Fruit fly (Drosophila melanogaster): ENCODE data around the gene CG13728.

The CG13728 gene

DNA sequence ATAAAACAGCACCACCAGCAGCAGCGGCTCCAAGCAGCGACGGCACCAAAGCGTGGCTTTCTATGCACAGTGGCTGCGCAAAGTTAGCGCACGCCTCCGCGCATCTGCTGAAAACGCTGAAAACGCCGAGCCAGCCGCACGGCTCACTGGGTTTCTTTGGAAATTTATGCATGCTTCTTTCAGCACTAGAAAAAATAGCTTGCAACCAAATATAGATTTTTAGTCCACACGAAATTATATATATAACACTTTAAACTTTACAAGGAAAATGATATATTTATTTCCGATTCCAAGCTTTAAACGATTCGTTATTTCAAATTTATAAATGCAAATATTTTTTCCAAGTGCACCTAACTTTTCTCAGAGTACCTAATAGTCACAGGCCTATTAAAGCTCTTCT lies 22.1 kb upstream of the CG13728 start (continued):
- TF ChIP-seq CG2678 (tag; optimal IDR thresholded peaks at IDR 0.05), result peak; percentile 65
- TF ChIP-seq CG32532 (GFP tag; IDR thresholded peaks at IDR 0.05), result 0 out of 2 replicates have a peak, but pooled peaks have one; percentile 32
- 0 out of 3 replicates have a peak, but pooled peaks have one; percentile 11 for TF ChIP-seq CG34422 (GFP tag; IDR thresholded peaks at IDR 0.05)
- TF ChIP-seq stc (GFP tag; IDR thresholded peaks at IDR 0.05), result no peak
- no peak for TF ChIP-seq Usf (GFP tag; optimal IDR thresholded peaks at IDR 0.05)
- TF ChIP-seq Spps (tag; optimal IDR thresholded peaks at IDR 0.05), result no peak
- no peak for TF ChIP-seq Adf1 (GFP tag; IDR thresholded peaks at IDR 0.05)
- TF ChIP-seq run (tag; optimal IDR thresholded peaks at IDR 0.05), result no peak
- peak; percentile 17 for TF ChIP-seq Fer1 (GFP tag; optimal IDR thresholded peaks at IDR 0.05)
- peak; percentile 20; the same call in 1 of the 2 replicates for TF ChIP-seq chm (GFP tag; IDR thresholded peaks at IDR 0.05)
- TF ChIP-seq CG17359 (tag; optimal IDR thresholded peaks at IDR 0.05), result peak; percentile 36
- TF ChIP-seq al (GFP tag; IDR thresholded peaks at IDR 0.05), result peak; percentile 23; the same call in 1 of the 2 replicates
- peak; percentile 67 for TF ChIP-seq Blimp-1 (GFP tag; optimal IDR thresholded peaks at IDR 0.05)
- TF ChIP-seq gsb-n (tag; optimal IDR thresholded peaks at IDR 0.05), result peak; percentile 37
- no peak for TF ChIP-seq CG1832 (GFP tag; optimal IDR thresholded peaks at IDR 0.05)
- TF ChIP-seq CG2116 (GFP tag; optimal IDR thresholded peaks at IDR 0.05), result no peak
- TF ChIP-seq tgo (GFP tag; IDR thresholded peaks at IDR 0.05), result no peak
- TF ChIP-seq grau (tag; optimal IDR thresholded peaks at IDR 0.05), result peak; percentile 54
- no peak for TF ChIP-seq CG6683 (GFP tag; optimal IDR thresholded peaks at IDR 0.05)
- peak; percentile 27 for TF ChIP-seq Hsf (GFP tag; optimal IDR thresholded peaks at IDR 0.05)
- TF ChIP-seq z (GFP tag; IDR thresholded peaks at IDR 0.05), result no peak
- peak in 1 of 2 experiments; percentile 81 for TF ChIP-seq bsh (GFP tag; optimal IDR thresholded peaks at IDR 0.05)
- TF ChIP-seq E2f1 (GFP tag; IDR thresholded peaks at IDR 0.05), result no peak
- TF ChIP-seq CG9437 (GFP tag; optimal IDR thresholded peaks at IDR 0.05), result peak; percentile 17
- no peak for TF ChIP-seq CG12942 (GFP tag; optimal IDR thresholded peaks at IDR 0.05)
- no peak for TF ChIP-seq eyg (GFP tag; optimal IDR thresholded peaks at IDR 0.05)
- TF ChIP-seq Jarid2 (GFP tag; optimal IDR thresholded peaks at IDR 0.05), result no peak
- TF ChIP-seq dimm (GFP tag; IDR thresholded peaks at IDR 0.05), result no peak
- TF ChIP-seq org-1 (GFP tag; optimal IDR thresholded peaks at IDR 0.05), result peak; percentile 22
- no peak for TF ChIP-seq Hmr (GFP tag; optimal IDR thresholded peaks at IDR 0.05)
- no peak for TF ChIP-seq cg (GFP tag; optimal IDR thresholded peaks at IDR 0.05)
- no peak for TF ChIP-seq wdn (GFP tag; IDR thresholded peaks at IDR 0.05)
- TF ChIP-seq Antp (GFP tag; optimal IDR thresholded peaks at IDR 0.05), result peak; percentile 20
- peak; percentile 7 for TF ChIP-seq cato (GFP tag; optimal IDR thresholded peaks at IDR 0.05; ENCODE audit: borderline replicate concordance)
- TF ChIP-seq tio (GFP tag; optimal IDR thresholded peaks at IDR 0.05), result peak; percentile 11
- TF ChIP-seq CG17328 (GFP tag; IDR thresholded peaks at IDR 0.05), result 0 out of 2 replicates have a peak, but pooled peaks have one; percentile 28
- peak; percentile 9 for TF ChIP-seq CG6654 (GFP tag; optimal IDR thresholded peaks at IDR 0.05)
- peak; percentile 7 for TF ChIP-seq CG4707 (GFP tag; optimal IDR thresholded peaks at IDR 0.05)
- no peak for TF ChIP-seq bowl (GFP tag; IDR thresholded peaks at IDR 0.05)
- no peak for TF ChIP-seq ab (GFP tag; optimal IDR thresholded peaks at IDR 0.05)
- peak; percentile 33 for TF ChIP-seq CG4820 (GFP tag; optimal IDR thresholded peaks at IDR 0.05)
- TF ChIP-seq CG13424 (tag; optimal IDR thresholded peaks at IDR 0.05), result peak; percentile 45
- no peak for TF ChIP-seq CG31388 (GFP tag; optimal IDR thresholded peaks at IDR 0.05)
- TF ChIP-seq CG12219 (GFP tag; optimal IDR thresholded peaks at IDR 0.05), result peak; percentile 30
- TF ChIP-seq bcd (GFP tag; optimal IDR thresholded peaks at IDR 0.05), result peak; percentile 40
- TF ChIP-seq shn (GFP tag; optimal IDR thresholded peaks at IDR 0.05), result peak; percentile 3
- peak; percentile 21 for TF ChIP-seq Six4 (GFP tag; optimal IDR thresholded peaks at IDR 0.05)
- TF ChIP-seq CG1233 (GFP tag; optimal IDR thresholded peaks at IDR 0.05), result peak; percentile 24
- TF ChIP-seq CG3163 (GFP tag; optimal IDR thresholded peaks at IDR 0.05), result no peak
- no peak for TF ChIP-seq Side (GFP tag; optimal IDR thresholded peaks at IDR 0.05)
- TF ChIP-seq D (optimal IDR thresholded peaks at IDR 0.05), result no peak
- TF ChIP-seq D (GFP tag; optimal IDR thresholded peaks at IDR 0.05), result peak; percentile 46

Data from whole organism, embryonic.